Fruit fly (Drosophila melanogaster): ENCODE measurements around the gene Grip163.

DNA sequence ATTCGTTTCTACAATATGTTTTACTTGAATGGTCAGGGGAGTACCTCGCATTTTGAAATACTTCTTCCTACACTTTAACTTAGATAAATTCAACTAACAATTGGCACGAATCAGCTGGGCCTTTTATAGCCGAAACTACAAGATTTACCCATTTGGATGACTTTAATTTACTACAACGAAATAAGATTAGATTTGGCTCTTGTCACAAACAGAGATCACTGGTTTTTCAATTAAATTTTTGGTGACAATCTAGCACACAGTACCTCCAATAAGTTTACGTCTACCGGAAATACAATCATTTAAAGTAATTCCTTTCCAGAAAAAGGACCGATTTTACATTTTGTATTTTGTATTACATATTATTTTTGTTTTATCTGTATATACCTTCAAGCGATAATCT is 53.2 kb downstream of the Grip163 start, which contains the start of gene CG5883:
- no peak for TF ChIP-seq scrt (GFP tag; optimal IDR thresholded peaks at IDR 0.05)
- no peak for TF ChIP-seq Nf-YA (GFP tag; IDR thresholded peaks at IDR 0.05)
- no peak for TF ChIP-seq Sox102F (GFP tag; optimal IDR thresholded peaks at IDR 0.05)
- no peak for TF ChIP-seq pnt (GFP tag; optimal IDR thresholded peaks at IDR 0.05)
- no peak for TF ChIP-seq Aef1 (GFP tag; IDR thresholded peaks at IDR 0.05)
- no peak for TF ChIP-seq CG13894 (tag; optimal IDR thresholded peaks at IDR 0.05)
